Fruit fly (Drosophila melanogaster): ENCODE results near the gene Pus7.

Gene Pus7

dm6 chr3L:8506975-8507441 is 2.8 kb upstream of the Pus7 start, which contains the start of gene CG43163 (continued):
- TF ChIP-seq CG4820 (GFP tag; optimal IDR thresholded peaks at IDR 0.05) (peak; percentile 53), CG14014 (GFP tag; IDR thresholded peaks at IDR 0.05) (peak; percentile 58; the same call in 1 of the 2 replicates), emc (GFP tag; optimal IDR thresholded peaks at IDR 0.05) (no peak), esg (GFP tag; conservative IDR thresholded peaks at IDR 0.05) (no peak), CG6254 (GFP tag; optimal IDR thresholded peaks at IDR 0.05) (peak; percentile 48), CG5180 (GFP tag; optimal IDR thresholded peaks at IDR 0.05) (peak; percentile 27), CG3407 (GFP tag; optimal IDR thresholded peaks at IDR 0.05) (peak; percentile 47), CG2678 (tag; optimal IDR thresholded peaks at IDR 0.05) (peak; percentile 67), chn (GFP tag; optimal IDR thresholded peaks at IDR 0.05) (peak; percentile 61), dysf (GFP tag; IDR thresholded peaks at IDR 0.05) (peak; percentile 67; the same call in 2 of the 3 replicates), Stat92E (GFP tag; optimal IDR thresholded peaks at IDR 0.05) (peak in 1 of 3 experiments; percentile 8), D19B (GFP tag; optimal IDR thresholded peaks at IDR 0.05) (no peak), Adf1 (GFP tag; IDR thresholded peaks at IDR 0.05) (peak; percentile 29; the same call in 1 of the 2 replicates), nerfin-1 (tag; optimal IDR thresholded peaks at IDR 0.05) (peak; percentile 48), hb (GFP tag; IDR thresholded peaks at IDR 0.05; ENCODE audit: partially characterized antibody) (no peak), Hey (tag; optimal IDR thresholded peaks at IDR 0.05) (no peak), fu2 (GFP tag; optimal IDR thresholded peaks at IDR 0.05) (peak; percentile 31), dm (GFP tag; optimal IDR thresholded peaks at IDR 0.05) (peak; percentile 54), Hmr (GFP tag; optimal IDR thresholded peaks at IDR 0.05) (peak; percentile 78), Hr51 (GFP tag; optimal IDR thresholded peaks at IDR 0.05) (peak; percentile 52 to 70), CG14667 (GFP tag; IDR thresholded peaks at IDR 0.05) (peak; percentile 21; the same call in 1 of the 2 replicates), exex (tag; optimal IDR thresholded peaks at IDR 0.05) (peak; percentile 7), Trl (optimal IDR thresholded peaks at IDR 0.05) (peak in 1 of 2 experiments; percentile 1), Trl (GFP tag; optimal IDR thresholded peaks at IDR 0.05) (peak; percentile 35), CG10321 (GFP tag; IDR thresholded peaks at IDR 0.05) (0 out of 2 replicates have a peak, but pooled peaks have one; percentile 17), HHEX (GFP tag; optimal IDR thresholded peaks at IDR 0.05) (peak; percentile 39), tin (GFP tag; optimal IDR thresholded peaks at IDR 0.05) (peak; percentile 70), Xrp1 (GFP tag; IDR thresholded peaks at IDR 0.05) (peak; percentile 79), Hsf (GFP tag; optimal IDR thresholded peaks at IDR 0.05) (peak; percentile 63), az2 (GFP tag; optimal IDR thresholded peaks at IDR 0.05) (peak; percentile 61), tll (GFP tag; optimal IDR thresholded peaks at IDR 0.05) (no peak), Drgx (GFP tag; IDR thresholded peaks at IDR 0.05) (peak; percentile 65), oc (tag; optimal IDR thresholded peaks at IDR 0.05) (peak; percentile 73), CG7271 (tag; optimal IDR thresholded peaks at IDR 0.05) (no peak), CG11456 (GFP tag; IDR thresholded peaks at IDR 0.05) (peak; percentile 65; the same call in 2 of the 3 replicates), Ravus (GFP tag; IDR thresholded peaks at IDR 0.05) (no peak), CG4282 (GFP tag; optimal IDR thresholded peaks at IDR 0.05) (peak; percentile 22), Ada2b (GFP tag; IDR thresholded peaks at IDR 0.05) (peak; percentile 65), lbe (GFP tag; optimal IDR thresholded peaks at IDR 0.05) (no peak), CG10267 (tag; optimal IDR thresholded peaks at IDR 0.05) (peak; percentile 62), Neu2 (GFP tag; optimal IDR thresholded peaks at IDR 0.05; ENCODE audit: borderline replicate concordance) (no peak), btn (GFP tag; optimal IDR thresholded peaks at IDR 0.05) (no peak), Atf3 (GFP tag; optimal IDR thresholded peaks at IDR 0.05) (no peak), BtbVII (GFP tag; optimal IDR thresholded peaks at IDR 0.05) (no peak), NK7.1 (GFP tag; optimal IDR thresholded peaks at IDR 0.05) (no peak), fd96Cb (tag; optimal IDR thresholded peaks at IDR 0.05) (peak; percentile 50), Hr78 (GFP tag; optimal IDR thresholded peaks at IDR 0.05) (peak in 1 of 2 experiments; percentile 76), CG3995 (GFP tag; optimal IDR thresholded peaks at IDR 0.05) (no peak), CG12071 (GFP tag; optimal IDR thresholded peaks at IDR 0.05) (peak; percentile 43), Sox100B (GFP tag; optimal IDR thresholded peaks at IDR 0.05) (no peak)

Measured in whole organism, embryonic.